Fruit fly (Drosophila melanogaster) whole organism, embryonic: ENCODE data around the gene CG9426.

Source experiments
- Asciz ChIP-seq: fragments of 200-800 bp; sonication (Bioruptor generic); optimal IDR thresholded peaks from 2 replicates; lab custom pipeline; 2017; ENCODE audit warnings: missing biosample characterization, mild to moderate bottlenecking, missing genetic modification characterization, missing genetic modification reagents
- BtbVII ChIP-seq: fragments of 200-800 bp; sonication (Bioruptor generic); optimal IDR thresholded peaks from 3 replicates; lab custom pipeline; 2017; ENCODE audit warnings: missing biosample characterization, mild to moderate bottlenecking, missing genetic modification characterization
- CG10267 ChIP-seq: fragments of 200-800 bp; sonication (Bioruptor generic); optimal IDR thresholded peaks from 2 replicates; lab custom pipeline; 2018; ENCODE audit warnings: missing biosample characterization, mild to moderate bottlenecking, missing genetic modification characterization, moderate library complexity
- CG10321 ChIP-seq: fragments of 200-800 bp; sonication (Bioruptor generic); IDR thresholded peaks from 2 replicates; pipeline ENCODE4 v1.3.6; 2022; ENCODE audit warnings: missing biosample characterization, missing genetic modification characterization
- CG12236 ChIP-seq: fragments of 200-800 bp; sonication (Bioruptor generic); optimal IDR thresholded peaks from 2 replicates; lab custom pipeline; 2016; ENCODE audit warnings: missing biosample characterization, missing genetic modification characterization
- CG12769 ChIP-seq: fragments of 200-800 bp; sonication (Bioruptor generic); optimal IDR thresholded peaks from 2 replicates; lab custom pipeline; 2019; ENCODE audit warnings: missing biosample characterization, mild to moderate bottlenecking, missing genetic modification characterization, moderate library complexity
- CG13287 ChIP-seq: fragments of 200-800 bp; sonication (Bioruptor generic); IDR thresholded peaks from 2 replicates; pipeline ENCODE4 v1.3.6; 2022; ENCODE audit warnings: missing biosample characterization, missing genetic modification characterization; ENCODE audit not compliant: partially characterized antibody
- CG13624 ChIP-seq: fragments of 200-800 bp; sonication (Bioruptor generic); optimal IDR thresholded peaks from 2 replicates; lab custom pipeline; 2016; ENCODE audit warnings: missing biosample characterization, missing genetic modification characterization
- CG13894 ChIP-seq: fragments of 200-800 bp; sonication (Bioruptor generic); optimal IDR thresholded peaks from 3 replicates; lab custom pipeline; 2018; ENCODE audit warnings: missing biosample characterization, mild to moderate bottlenecking, missing genetic modification characterization, moderate library complexity
- CG14014 ChIP-seq: fragments of 200-800 bp; sonication (Bioruptor generic); IDR thresholded peaks from 2 replicates; pipeline ENCODE4 v1.3.6; 2022; ENCODE audit warnings: missing biosample characterization, missing genetic modification characterization
- CG15479 ChIP-seq: fragments of 200-800 bp; sonication (Bioruptor generic); optimal IDR thresholded peaks from 3 replicates; lab custom pipeline; 2019; ENCODE audit warnings: missing biosample characterization, mild to moderate bottlenecking, missing genetic modification characterization, moderate library complexity
- CG1647 ChIP-seq: fragments of 200-800 bp; sonication (Bioruptor generic); optimal IDR thresholded peaks from 3 replicates; lab custom pipeline; 2016; ENCODE audit warnings: missing biosample characterization, missing genetic modification characterization
- CG17385 ChIP-seq: fragments of 200-800 bp; sonication (Bioruptor generic); optimal IDR thresholded peaks from 3 replicates; lab custom pipeline; 2018; ENCODE audit warnings: missing biosample characterization, mild to moderate bottlenecking, missing genetic modification characterization
- CG18476 ChIP-seq: fragments of 200-800 bp; sonication (Bioruptor generic); optimal IDR thresholded peaks from 2 replicates; lab custom pipeline; 2016; ENCODE audit warnings: missing biosample characterization, mild to moderate bottlenecking, missing genetic modification characterization
- CG18599 ChIP-seq: fragments of 200-800 bp; sonication (Bioruptor generic); optimal IDR thresholded peaks from 3 replicates; lab custom pipeline; 2017; ENCODE audit warnings: missing biosample characterization, missing genetic modification characterization, mild to moderate bottlenecking, moderate library complexity, missing genetic modification reagents
- CG2875 ChIP-seq: fragments of 200-800 bp; sonication (Bioruptor generic); optimal IDR thresholded peaks from 2 replicates; lab custom pipeline; 2017; ENCODE audit warnings: missing biosample characterization, mild to moderate bottlenecking, missing genetic modification characterization, missing genetic modification reagents
- CG31441 ChIP-seq: fragments of 200-800 bp; sonication (Bioruptor generic); IDR thresholded peaks from 2 replicates; pipeline ENCODE4 v1.3.6; 2022; ENCODE audit warnings: missing biosample characterization, missing genetic modification characterization
- CG4360 ChIP-seq: fragments of 200-800 bp; sonication (Bioruptor generic); IDR thresholded peaks from 2 replicates; pipeline ENCODE4 v1.3.6; 2022; ENCODE audit warnings: missing biosample characterization, missing genetic modification characterization
- CG4707 ChIP-seq: fragments of 200-800 bp; sonication (Bioruptor generic); optimal IDR thresholded peaks from 2 replicates; lab custom pipeline; 2018; ENCODE audit warnings: missing biosample characterization, mild to moderate bottlenecking, missing genetic modification characterization, moderate library complexity
- CG7271 ChIP-seq: fragments of 200-800 bp; sonication (Bioruptor generic); optimal IDR thresholded peaks from 2 replicates; lab custom pipeline; 2018; ENCODE audit warnings: missing biosample characterization, mild to moderate bottlenecking, missing genetic modification characterization, moderate library complexity
- CG7745 ChIP-seq: fragments of 200-800 bp; sonication (Bioruptor generic); optimal IDR thresholded peaks from 2 replicates; lab custom pipeline; 2018; ENCODE audit warnings: missing biosample characterization, mild to moderate bottlenecking, missing genetic modification characterization, moderate library complexity
- CG7839 ChIP-seq: fragments of 200-800 bp; sonication (Bioruptor generic); optimal IDR thresholded peaks from 3 replicates; lab custom pipeline; 2018; ENCODE audit warnings: missing biosample characterization, mild to moderate bottlenecking, missing genetic modification characterization, moderate library complexity
- CG9797 ChIP-seq: fragments of 200-800 bp; sonication (Bioruptor generic); optimal IDR thresholded peaks from 3 replicates; lab custom pipeline; 2018; ENCODE audit warnings: missing biosample characterization, mild to moderate bottlenecking, missing genetic modification characterization
- D ChIP-seq, 2 experiments: fragments of 200-800 bp in 1 of 2; fragments of >200 bp in 1 of 2; sonication (Bioruptor generic) in 1 of 2; optimal IDR thresholded peaks; 2 replicates in 1 of 2; 3 replicates in 1 of 2; lab custom pipeline; 2017; ENCODE audit warnings: mild to moderate bottlenecking in 1 of 2, missing biosample characterization in 1 of 2, missing genetic modification characterization in 1 of 2, missing genetic modification reagents in 1 of 2
- D19A ChIP-seq: fragments of 200-800 bp; optimal IDR thresholded peaks from 3 replicates; lab custom pipeline; 2019; ENCODE audit warnings: missing biosample characterization, mild to moderate bottlenecking, missing genetic modification characterization, moderate library complexity
- HHEX ChIP-seq: fragments of 200-800 bp; sonication (Bioruptor generic); optimal IDR thresholded peaks from 3 replicates; lab custom pipeline; 2017; ENCODE audit warnings: missing biosample characterization, mild to moderate bottlenecking, missing genetic modification characterization, missing genetic modification reagents
- HLH3B ChIP-seq: fragments of 200-800 bp; sonication (Bioruptor generic); IDR thresholded peaks from 2 replicates; pipeline ENCODE4 v1.3.6; 2022; ENCODE audit warnings: missing biosample characterization, missing genetic modification characterization
- Hr39 ChIP-seq: fragments of >200 bp; optimal IDR thresholded peaks from 2 replicates; lab custom pipeline; 2017
- NC2β ChIP-seq: fragments of 200-800 bp; sonication (Bioruptor generic); optimal IDR thresholded peaks from 2 replicates; lab custom pipeline; 2016; ENCODE audit warnings: missing biosample characterization, missing genetic modification characterization
- Sin3A ChIP-seq: fragments of >200 bp; optimal IDR thresholded peaks from 2 replicates; lab custom pipeline; 2018
- Stat92E ChIP-seq, 3 experiments: fragments of >200 bp in 2 of 3; fragments of 200-800 bp in 1 of 3; sonication (Bioruptor generic) in 1 of 3; optimal IDR thresholded peaks; 2 replicates each; lab custom pipeline; 2017 to 2019; ENCODE audit warnings: missing biosample characterization in 3 of 3, missing genetic modification characterization in 3 of 3, mild to moderate bottlenecking in 1 of 3, moderate library complexity in 1 of 3
- Xbp1 ChIP-seq: fragments of 200-800 bp; sonication (Bioruptor generic); optimal IDR thresholded peaks from 3 replicates; lab custom pipeline; 2016; ENCODE audit warnings: missing biosample characterization, mild to moderate bottlenecking, missing genetic modification characterization
- ac ChIP-seq: fragments of 200-800 bp; sonication (Bioruptor generic); optimal IDR thresholded peaks from 3 replicates; lab custom pipeline; 2017; ENCODE audit warnings: missing biosample characterization, mild to moderate bottlenecking, missing genetic modification characterization
- ci ChIP-seq: fragments of 200-800 bp; sonication (Bioruptor generic); IDR thresholded peaks from 3 replicates; pipeline ENCODE4 v1.3.6; 2022; ENCODE audit warnings: missing biosample characterization, missing genetic modification characterization
- crc ChIP-seq: fragments of 200-800 bp; sonication (Bioruptor generic); optimal IDR thresholded peaks from 2 replicates; lab custom pipeline; 2016; ENCODE audit warnings: missing biosample characterization, missing genetic modification characterization
- crp ChIP-seq, 2 experiments: fragments of 200-800 bp; sonication (Bioruptor generic); optimal IDR thresholded peaks; 2 replicates in 1 of 2; 3 replicates in 1 of 2; lab custom pipeline; 2017; ENCODE audit warnings: missing biosample characterization in 2 of 2, missing genetic modification characterization in 2 of 2, mild to moderate bottlenecking in 1 of 2, moderate library complexity in 1 of 2
- dimm ChIP-seq: fragments of 200-800 bp; sonication (Bioruptor generic); IDR thresholded peaks from 2 replicates; pipeline ENCODE4 v1.3.6; 2022; ENCODE audit warnings: missing biosample characterization, missing genetic modification characterization
- disco-r ChIP-seq: fragments of 200-800 bp; sonication (Bioruptor generic); optimal IDR thresholded peaks from 2 replicates; lab custom pipeline; 2016; ENCODE audit warnings: missing biosample characterization, missing genetic modification characterization
- esg ChIP-seq: fragments of 200-800 bp; sonication (Bioruptor generic); conservative IDR thresholded peaks from 2 replicates; pipeline ENCODE4 v1.3.6; 2022; ENCODE audit warnings: missing biosample characterization, missing genetic modification characterization
- hth ChIP-seq: fragments of >200 bp; optimal IDR thresholded peaks from 2 replicates; lab custom pipeline; 2017; ENCODE audit warnings: inconsistent platforms
- insv ChIP-seq, 2 experiments: fragments of 200-800 bp; sonication (Bioruptor generic); optimal IDR thresholded peaks; 3 replicates each; lab custom pipeline; 2016 to 2018; ENCODE audit warnings: missing biosample characterization in 2 of 2, missing genetic modification characterization in 2 of 2
- jumu ChIP-seq: fragments of 200-800 bp; sonication (Bioruptor generic); optimal IDR thresholded peaks from 3 replicates; lab custom pipeline; 2016; ENCODE audit warnings: missing biosample characterization, missing genetic modification characterization
- lola ChIP-seq, 3 experiments: fragments of >200 bp in 2 of 3; fragments of 200-800 bp in 1 of 3; sonication (Bioruptor generic) in 1 of 3; optimal IDR thresholded peaks; 2 replicates each; lab custom pipeline; 2017 to 2019; ENCODE audit warnings: missing biosample characterization in 3 of 3, missing genetic modification characterization in 3 of 3, mild to moderate bottlenecking in 1 of 3, moderate library complexity in 1 of 3
- nerfin-1 ChIP-seq: fragments of 200-800 bp; sonication (Bioruptor generic); optimal IDR thresholded peaks from 3 replicates; lab custom pipeline; 2019; ENCODE audit warnings: missing biosample characterization, mild to moderate bottlenecking, missing genetic modification characterization, moderate library complexity
- nerfin-2 ChIP-seq: fragments of 200-800 bp; sonication (Bioruptor generic); IDR thresholded peaks from 2 replicates; pipeline ENCODE4 v1.3.6; 2022; ENCODE audit warnings: missing biosample characterization, missing genetic modification characterization; ENCODE audit not compliant: partially characterized antibody
- salm ChIP-seq: fragments of 200-800 bp; sonication (Bioruptor generic); optimal IDR thresholded peaks from 2 replicates; lab custom pipeline; 2018; ENCODE audit warnings: missing biosample characterization, mild to moderate bottlenecking, missing genetic modification characterization
- seq ChIP-seq: fragments of 200-800 bp; sonication (Bioruptor generic); IDR thresholded peaks from 2 replicates; pipeline ENCODE4 v1.3.6; 2022; ENCODE audit warnings: missing biosample characterization, missing genetic modification characterization
- sqz ChIP-seq: fragments of 200-800 bp; sonication (Bioruptor generic); optimal IDR thresholded peaks from 3 replicates; lab custom pipeline; 2018; ENCODE audit warnings: missing biosample characterization, mild to moderate bottlenecking, missing genetic modification characterization
- tin ChIP-seq: fragments of 200-800 bp; sonication (Bioruptor generic); optimal IDR thresholded peaks from 3 replicates; lab custom pipeline; 2016; ENCODE audit warnings: missing biosample characterization, missing genetic modification characterization
- twi ChIP-seq: fragments of 200-800 bp; optimal IDR thresholded peaks from 2 replicates; lab custom pipeline; 2019; ENCODE audit warnings: missing biosample characterization, mild to moderate bottlenecking, missing genetic modification characterization, moderate library complexity
- zfh2 ChIP-seq: fragments of 200-800 bp; sonication (Bioruptor generic); optimal IDR thresholded peaks from 2 replicates; lab custom pipeline; 2016; ENCODE audit warnings: missing biosample characterization, missing genetic modification characterization

Gene CG9426

dm6 chr2L:13179095-13179494, 40.6 kb downstream of the CG9426 start, which contains the start of gene Alg7 (continued):
- no peak for TF ChIP-seq CG12769
- peak; percentile 1 for TF ChIP-seq Sin3A (lab: Kevin White, UChicago)
- TF ChIP-seq HLH3B (GFP tag; lab: Robert Waterston, UW): no peak
- no peak for TF ChIP-seq CG4707
- TF ChIP-seq insv (GFP tag; optimal IDR thresholded peaks at IDR 0.05; lab: Kevin White, UChicago): no peak
- no peak for TF ChIP-seq CG17385
- no peak for TF ChIP-seq Hr39 (lab: Kevin White, UChicago)
- TF ChIP-seq NC2β: no peak
- TF ChIP-seq dimm (GFP tag; lab: Robert Waterston, UW): no peak
- no peak for TF ChIP-seq nerfin-2
- TF ChIP-seq CG12236 (GFP tag; lab: Kevin White, UChicago): no peak
- no peak for TF ChIP-seq CG31441
- no peak for TF ChIP-seq jumu
- no peak for TF ChIP-seq CG18476 (GFP tag; lab: Kevin White, UChicago)
- TF ChIP-seq CG14014 (GFP tag; lab: Robert Waterston, UW): no peak
- no peak for TF ChIP-seq crc (GFP tag; lab: Kevin White, UChicago)
- no peak for TF ChIP-seq CG7839 (tag; lab: Kevin White, UChicago)
- TF ChIP-seq CG13894: no peak
- TF ChIP-seq salm (tag; lab: Kevin White, UChicago): no peak
- TF ChIP-seq CG18599 (GFP tag; lab: Kevin White, UChicago): no peak
- no peak for TF ChIP-seq CG10321 (GFP tag; lab: Robert Waterston, UW)
- TF ChIP-seq crp (GFP tag; optimal IDR thresholded peaks at IDR 0.05; lab: Kevin White, UChicago): peak; percentile 79 to 97
- TF ChIP-seq CG1647 (GFP tag; lab: Kevin White, UChicago): no peak
- TF ChIP-seq CG2875: no peak
- no peak for TF ChIP-seq Xbp1
- peak; percentile 78 for TF ChIP-seq CG15479 (GFP tag; lab: Kevin White, UChicago)
- TF ChIP-seq ci (GFP tag; lab: Robert Waterston, UW): 0 out of 3 replicates have a peak, but pooled peaks have one; percentile 10
- TF ChIP-seq lola (GFP tag; optimal IDR thresholded peaks at IDR 0.05; lab: Kevin White, UChicago): no peak
- TF ChIP-seq tin (GFP tag; lab: Kevin White, UChicago): no peak
- no peak for TF ChIP-seq ac (GFP tag; lab: Kevin White, UChicago)
- TF ChIP-seq BtbVII (GFP tag; lab: Kevin White, UChicago): no peak
- no peak for TF ChIP-seq CG13624
- TF ChIP-seq CG7745 (tag; lab: Kevin White, UChicago): no peak
- peak; percentile 50 for TF ChIP-seq CG10267 (tag; lab: Kevin White, UChicago)
- no peak for TF ChIP-seq zfh2 (GFP tag; lab: Kevin White, UChicago)
- TF ChIP-seq nerfin-1 (tag; lab: Kevin White, UChicago): no peak
- TF ChIP-seq hth (lab: Kevin White, UChicago): no peak
- TF ChIP-seq CG4360 (GFP tag; lab: Robert Waterston, UW): no peak
- TF ChIP-seq twi (tag; lab: Kevin White, UChicago): no peak
- no peak for TF ChIP-seq Asciz
- TF ChIP-seq Stat92E (GFP tag; optimal IDR thresholded peaks at IDR 0.05; lab: Kevin White, UChicago): no peak
- no peak for TF ChIP-seq HHEX (GFP tag; lab: Kevin White, UChicago)
- TF ChIP-seq sqz (GFP tag; lab: Kevin White, UChicago): no peak
- TF ChIP-seq seq (GFP tag; lab: Robert Waterston, UW): no peak
- TF ChIP-seq CG9797 (GFP tag; lab: Kevin White, UChicago): peak; percentile 72
- TF ChIP-seq D19A (tag; lab: Kevin White, UChicago): no peak
- peak; percentile 50 for TF ChIP-seq CG13287 (GFP tag; lab: Robert Waterston, UW)
- TF ChIP-seq esg (GFP tag; lab: Robert Waterston, UW): no peak
- TF ChIP-seq CG7271: no peak
- TF ChIP-seq disco-r (GFP tag; lab: Kevin White, UChicago): no peak
- no peak for TF ChIP-seq D (optimal IDR thresholded peaks at IDR 0.05; lab: Kevin White, UChicago)
- no peak for TF ChIP-seq D (GFP tag; optimal IDR thresholded peaks at IDR 0.05; lab: Kevin White, UChicago)
